Fruit fly (Drosophila melanogaster) whole organism, pupa: ENCODE measurements around the gene Sidpn.

ENCODE experiments used
- CG10348 ChIP-seq: fragments of 200-800 bp; sonication (Bioruptor generic); IDR thresholded peaks from 2 replicates; pipeline ENCODE4 v1.3.6; 2022; ENCODE audit warnings: missing biosample characterization, missing genetic modification characterization
- CG12605 ChIP-seq: fragments of 200-800 bp; sonication (Bioruptor generic); IDR thresholded peaks from 2 replicates; pipeline ENCODE4 v1.3.6; 2022; ENCODE audit warnings: missing biosample characterization, missing genetic modification characterization
- CG13204 ChIP-seq: fragments of 200-800 bp; sonication (Bioruptor generic); optimal IDR thresholded peaks from 2 replicates; lab custom pipeline; 2018; ENCODE audit warnings: missing biosample characterization, mild to moderate bottlenecking, missing genetic modification characterization, moderate library complexity
- CG14655 ChIP-seq: fragments of 200-800 bp; sonication (Bioruptor generic); optimal IDR thresholded peaks from 3 replicates; lab custom pipeline; 2017; ENCODE audit warnings: mild to moderate bottlenecking, missing biosample characterization, missing genetic modification reagents, missing genetic modification characterization
- CG15710 ChIP-seq: fragments of 200-800 bp; sonication (Bioruptor generic); optimal IDR thresholded peaks from 2 replicates; lab custom pipeline; 2018; ENCODE audit warnings: missing biosample characterization, mild to moderate bottlenecking, missing genetic modification characterization, moderate library complexity
- CG17806 ChIP-seq: fragments of 200-800 bp; sonication (Bioruptor generic); optimal IDR thresholded peaks from 2 replicates; lab custom pipeline; 2018; ENCODE audit warnings: missing biosample characterization, mild to moderate bottlenecking, missing genetic modification characterization, moderate library complexity
- CG32121 ChIP-seq: fragments of 200-800 bp; sonication (Bioruptor generic); IDR thresholded peaks from 2 replicates; pipeline ENCODE4 v1.3.6; 2022; ENCODE audit warnings: missing biosample characterization, missing genetic modification characterization
- CG34367 ChIP-seq: fragments of 200-800 bp; sonication (Bioruptor generic); optimal IDR thresholded peaks from 2 replicates; lab custom pipeline; 2018; ENCODE audit warnings: missing biosample characterization, mild to moderate bottlenecking, missing genetic modification characterization
- CG4496 ChIP-seq: fragments of 200-800 bp; sonication (Bioruptor generic); IDR thresholded peaks from 3 replicates; pipeline ENCODE4 v1.3.6; 2022; ENCODE audit warnings: missing biosample characterization, missing genetic modification characterization
- CG8159 ChIP-seq: fragments of 200-800 bp; sonication (Bioruptor generic); optimal IDR thresholded peaks from 3 replicates; lab custom pipeline; 2018; ENCODE audit warnings: missing biosample characterization, mild to moderate bottlenecking, missing genetic modification characterization, moderate library complexity
- CG8301 ChIP-seq: fragments of 200-800 bp; sonication (Bioruptor generic); optimal IDR thresholded peaks from 2 replicates; lab custom pipeline; 2018; ENCODE audit warnings: missing biosample characterization, mild to moderate bottlenecking, missing genetic modification characterization
- CG9948 ChIP-seq: fragments of 200-800 bp; sonication (Bioruptor generic); optimal IDR thresholded peaks from 2 replicates; lab custom pipeline; 2018; ENCODE audit warnings: missing biosample characterization, mild to moderate bottlenecking, missing genetic modification characterization, moderate library complexity
- D1 ChIP-seq: fragments of 200-800 bp; sonication (Bioruptor generic); optimal IDR thresholded peaks from 2 replicates; lab custom pipeline; 2018; ENCODE audit warnings: missing biosample characterization, mild to moderate bottlenecking, missing genetic modification characterization, moderate library complexity
- EcR ChIP-seq: fragments of 200-800 bp; sonication (Bioruptor generic); optimal IDR thresholded peaks from 3 replicates; lab custom pipeline; 2019; ENCODE audit warnings: missing biosample characterization, missing genetic modification characterization, mild to moderate bottlenecking, moderate library complexity, missing genetic modification reagents
- Ets98B ChIP-seq: fragments of 200-800 bp; sonication (Bioruptor generic); IDR thresholded peaks from 2 replicates; pipeline ENCODE4 v1.3.6; 2022; ENCODE audit warnings: missing biosample characterization, missing genetic modification characterization
- Pif1A ChIP-seq: fragments of 200-800 bp; sonication (Bioruptor generic); optimal IDR thresholded peaks from 3 replicates; lab custom pipeline; 2016; ENCODE audit warnings: missing biosample characterization, missing genetic modification characterization
- Pif1B ChIP-seq: fragments of 200-800 bp; sonication (Bioruptor generic); optimal IDR thresholded peaks from 3 replicates; lab custom pipeline; 2016; ENCODE audit warnings: missing biosample characterization, missing genetic modification characterization
- Snoo ChIP-seq: fragments of 200-800 bp; sonication (Bioruptor generic); optimal IDR thresholded peaks from 3 replicates; lab custom pipeline; 2017; ENCODE audit warnings: missing biosample characterization, mild to moderate bottlenecking, missing genetic modification characterization, inconsistent platforms
- fd96Ca ChIP-seq: fragments of 200-800 bp; sonication (Bioruptor generic); IDR thresholded peaks from 3 replicates; pipeline ENCODE4 v1.3.6; 2022; ENCODE audit warnings: missing biosample characterization, missing genetic modification characterization
- gl ChIP-seq: fragments of 200-800 bp; sonication (Bioruptor generic); optimal IDR thresholded peaks from 2 replicates; lab custom pipeline; 2018; ENCODE audit warnings: missing biosample characterization, mild to moderate bottlenecking, missing genetic modification characterization
- rn ChIP-seq: fragments of 200-800 bp; sonication (Bioruptor generic); IDR thresholded peaks from 2 replicates; pipeline ENCODE4 v1.3.6; 2022; ENCODE audit warnings: missing biosample characterization, missing genetic modification characterization

Gene Sidpn

dm6 chr2L:19014032-19014880 lies 13.3 kb upstream of the Sidpn start:
- peak; percentile 67 for TF ChIP-seq CG15710 (tag; lab: Kevin White, UChicago)
- no peak for TF ChIP-seq gl (tag; lab: Kevin White, UChicago)
- TF ChIP-seq D1 (tag; lab: Kevin White, UChicago): no peak
- peak; percentile 40; the same call in 1 of the 3 replicates for TF ChIP-seq CG4496
- TF ChIP-seq CG8159: peak; percentile 76
- peak; percentile 10 for TF ChIP-seq Pif1A (GFP tag; lab: Kevin White, UChicago)
- TF ChIP-seq CG10348: no peak
- TF ChIP-seq CG14655: peak; percentile 58
- TF ChIP-seq Snoo (tag; lab: Kevin White, UChicago): peak; percentile 24
- no peak for TF ChIP-seq CG32121
- peak; percentile 55 for TF ChIP-seq CG9948 (tag; lab: Kevin White, UChicago)
- peak; percentile 35 for TF ChIP-seq CG8301 (tag; lab: Kevin White, UChicago)
- peak; percentile 39 for TF ChIP-seq CG34367 (tag; lab: Kevin White, UChicago)
- no peak for TF ChIP-seq CG12605
- peak; percentile 4 for TF ChIP-seq Pif1B
- TF ChIP-seq EcR (GFP tag; lab: Kevin White, UChicago): no peak
- no peak for TF ChIP-seq Ets98B
- TF ChIP-seq fd96Ca (GFP tag; lab: Robert Waterston, UW): no peak
- TF ChIP-seq CG17806 (tag; lab: Kevin White, UChicago): peak; percentile 57
- TF ChIP-seq CG13204 (GFP tag; lab: Kevin White, UChicago): no peak
- no peak for TF ChIP-seq rn (GFP tag; lab: Robert Waterston, UW)
- TF ChIP-seq, all 21 proteins: peak for 11

dm6 chr2L:19014881-19015366 lies 12.6 kb upstream of the Sidpn start:
- TF ChIP-seq CG15710 (tag; lab: Kevin White, UChicago): no peak
- TF ChIP-seq CG14655: no peak
- no peak for TF ChIP-seq Snoo (tag; lab: Kevin White, UChicago)
- no peak for TF ChIP-seq CG12605
- no peak for TF ChIP-seq CG17806 (tag; lab: Kevin White, UChicago)

dm6 chr2L:19015628-19016027 lies 11.9 kb upstream of the Sidpn start:
- TF ChIP-seq CG9948 (tag; lab: Kevin White, UChicago): no peak
- TF ChIP-seq rn (GFP tag; lab: Robert Waterston, UW): no peak
- no peak for TF ChIP-seq CG14655
- no peak for TF ChIP-seq Pif1A (GFP tag; lab: Kevin White, UChicago)
- no peak for TF ChIP-seq D1 (tag; lab: Kevin White, UChicago)
- peak; percentile 50 for TF ChIP-seq CG13204 (GFP tag; lab: Kevin White, UChicago)

dm6 chr2L:19017060-19017459 lies 10.4 kb upstream of the Sidpn start:
- TF ChIP-seq CG12605: no peak
- no peak for TF ChIP-seq Pif1A (GFP tag; lab: Kevin White, UChicago)
- TF ChIP-seq CG8301 (tag; lab: Kevin White, UChicago): no peak
- no peak for TF ChIP-seq CG34367 (tag; lab: Kevin White, UChicago)
- no peak for TF ChIP-seq CG14655
- no peak for TF ChIP-seq rn (GFP tag; lab: Robert Waterston, UW)
- TF ChIP-seq D1 (tag; lab: Kevin White, UChicago): no peak

- TF ChIP-seq CG13204 (GFP tag; lab: Kevin White, UChicago): peak; percentile 16
- TF ChIP-seq CG32121: no peak
Measured at dm6 chr2L:19018266-19018665, 9.2 kb upstream of the Sidpn start.

dm6 chr2L:19019160-19019592 lies 8.3 kb upstream of the Sidpn start:
- no peak for TF ChIP-seq CG13204 (GFP tag; lab: Kevin White, UChicago)
- peak; percentile 38 for TF ChIP-seq CG15710 (tag; lab: Kevin White, UChicago)
- peak; percentile 50 for TF ChIP-seq CG8159
- peak; percentile 3 for TF ChIP-seq Pif1A (GFP tag; lab: Kevin White, UChicago)
- TF ChIP-seq EcR (GFP tag; lab: Kevin White, UChicago): no peak
- peak; percentile 19 for TF ChIP-seq CG14655
- TF ChIP-seq, all 21 proteins: peak for 4

- TF ChIP-seq Snoo (tag; lab: Kevin White, UChicago) (no peak), CG4496 (no peak), gl (tag; lab: Kevin White, UChicago) (no peak), CG13204 (GFP tag; lab: Kevin White, UChicago) (peak; percentile 58), CG15710 (tag; lab: Kevin White, UChicago) (no peak)
Measured at dm6 chr2L:19019640-19020039, 7.9 kb upstream of the Sidpn start.
